Fruit fly (Drosophila melanogaster) whole organism, wandering third instar larva: ENCODE measurements around the gene CG9135.

Experiments
- Abd-B ChIP-seq: fragments of >200 bp; optimal IDR thresholded peaks from 2 replicates; lab custom pipeline; 2017; ENCODE audit warnings: missing biosample characterization, missing genetic modification characterization
- CG32264 ChIP-seq: fragments of 200-800 bp; sonication (Bioruptor generic); optimal IDR thresholded peaks from 2 replicates; lab custom pipeline; 2016; ENCODE audit warnings: missing biosample characterization, missing genetic modification characterization
- CG9705 ChIP-seq: fragments of 200-800 bp; sonication (Bioruptor generic); optimal IDR thresholded peaks from 2 replicates; lab custom pipeline; 2018; ENCODE audit warnings: missing biosample characterization, mild to moderate bottlenecking, missing genetic modification characterization
- CrebA ChIP-seq: fragments of 200-800 bp; sonication (Bioruptor generic); optimal IDR thresholded peaks from 2 replicates; lab custom pipeline; 2016; ENCODE audit warnings: missing biosample characterization, mild to moderate bottlenecking, missing genetic modification characterization, borderline replicate concordance
- Dfd ChIP-seq: fragments of >200 bp; optimal IDR thresholded peaks from 2 replicates; lab custom pipeline; 2017; ENCODE audit warnings: missing biosample characterization, missing genetic modification characterization
- Dif ChIP-seq: fragments of 200-275, 200-300 bp; sonication (Bioruptor generic); optimal IDR thresholded peaks from 2 replicates; lab custom pipeline; 2018; ENCODE audit warnings: missing biosample characterization, missing genetic modification characterization; ENCODE audit not compliant: partially characterized antibody
- GATAd ChIP-seq: sonication (Bioruptor generic); optimal IDR thresholded peaks from 2 replicates; lab custom pipeline; 2016; ENCODE audit warnings: missing biosample characterization, missing genetic modification characterization
- HLH106 ChIP-seq: fragments of 200-800 bp; optimal IDR thresholded peaks from 3 replicates; lab custom pipeline; 2019; ENCODE audit warnings: missing biosample characterization, mild to moderate bottlenecking, missing genetic modification characterization, moderate library complexity
- Hnf4 ChIP-seq: fragments of 200-800 bp; sonication (Bioruptor generic); optimal IDR thresholded peaks from 2 replicates; lab custom pipeline; 2016; ENCODE audit warnings: missing biosample characterization, mild to moderate bottlenecking, missing genetic modification characterization
- Hr78 ChIP-seq: fragments of >200 bp; optimal IDR thresholded peaks from 2 replicates; lab custom pipeline; 2017; ENCODE audit warnings: missing biosample characterization, missing genetic modification characterization
- Hr83 ChIP-seq: fragments of 200-300 bp; sonication (Bioruptor generic); optimal IDR thresholded peaks from 2 replicates; lab custom pipeline; 2016; ENCODE audit warnings: missing biosample characterization, mild to moderate bottlenecking, missing genetic modification characterization, moderate library complexity; ENCODE audit not compliant: poor library complexity, severe bottlenecking
- Jra ChIP-seq: sonication (Bioruptor generic); optimal IDR thresholded peaks from 2 replicates; lab custom pipeline; 2016; ENCODE audit warnings: missing biosample characterization, missing genetic modification characterization
- Mio ChIP-seq: sonication (Bioruptor generic); optimal IDR thresholded peaks from 2 replicates; lab custom pipeline; 2016; ENCODE audit warnings: missing biosample characterization, missing genetic modification characterization
- Myc ChIP-seq: fragments of >200 bp; optimal IDR thresholded peaks from 2 replicates; lab custom pipeline; 2017
- N ChIP-seq: fragments of >200 bp; optimal IDR thresholded peaks from 2 replicates; lab custom pipeline; 2018; ENCODE audit warnings: missing biosample characterization, missing external identifiers, missing genetic modification characterization
- OdsH ChIP-seq: fragments of 200-800 bp; sonication (Bioruptor generic); optimal IDR thresholded peaks from 2 replicates; lab custom pipeline; 2016; ENCODE audit warnings: missing biosample characterization, mild to moderate bottlenecking, missing genetic modification characterization
- Rel ChIP-seq, 2 experiments: fragments of 200-800 bp; sonication (Bioruptor generic) in 1 of 2; optimal IDR thresholded peaks; 2 replicates in 1 of 2; 3 replicates in 1 of 2; lab custom pipeline; 2016 to 2019; ENCODE audit warnings: mild to moderate bottlenecking in 2 of 2, missing biosample characterization in 2 of 2, missing genetic modification characterization in 2 of 2, moderate library complexity in 1 of 2
- Sp1 ChIP-seq: fragments of 200-800 bp; sonication (Bioruptor generic); optimal IDR thresholded peaks from 3 replicates; lab custom pipeline; 2019; ENCODE audit warnings: missing biosample characterization, mild to moderate bottlenecking, missing genetic modification characterization, moderate library complexity
- Vsx2 ChIP-seq: fragments of 200-300, 225-300 bp; sonication (Bioruptor generic); optimal IDR thresholded peaks from 2 replicates; lab custom pipeline; 2018; ENCODE audit warnings: missing biosample characterization, missing genetic modification characterization; ENCODE audit not compliant: partially characterized antibody
- br ChIP-seq: fragments of 200-800 bp; sonication (Bioruptor generic); optimal IDR thresholded peaks from 2 replicates; lab custom pipeline; 2016; ENCODE audit warnings: missing biosample characterization, missing genetic modification characterization
- brk ChIP-seq: fragments of 200-800 bp; sonication (Bioruptor generic); optimal IDR thresholded peaks from 2 replicates; lab custom pipeline; 2016; ENCODE audit warnings: missing biosample characterization, mild to moderate bottlenecking, missing genetic modification characterization
- dl ChIP-seq, 2 experiments: fragments of 175-275, 200-275 bp in 1 of 2; fragments of 200-275 bp in 1 of 2; sonication (Bioruptor generic); optimal IDR thresholded peaks; lab custom pipeline; 2018; ENCODE audit warnings: mild to moderate bottlenecking in 2 of 2, missing biosample characterization in 2 of 2, missing genetic modification characterization in 2 of 2, moderate library complexity in 2 of 2; ENCODE audit not compliant: partially characterized antibody in 2 of 2, insufficient read depth in 1 of 2
- dmrt93B ChIP-seq: fragments of 200-800 bp; sonication (Bioruptor generic); optimal IDR thresholded peaks from 2 replicates; lab custom pipeline; 2018; ENCODE audit warnings: missing biosample characterization, mild to moderate bottlenecking, missing genetic modification characterization
- dsf ChIP-seq: sonication (Bioruptor generic); optimal IDR thresholded peaks from 2 replicates; lab custom pipeline; 2016; ENCODE audit warnings: missing biosample characterization, missing genetic modification characterization, borderline replicate concordance
- ey ChIP-seq: fragments of 200-800 bp; sonication (Bioruptor generic); optimal IDR thresholded peaks from 2 replicates; lab custom pipeline; 2016; ENCODE audit warnings: missing biosample characterization, missing genetic modification characterization
- foxo ChIP-seq, 2 experiments: fragments of 200-800 bp; sonication (Bioruptor generic); optimal IDR thresholded peaks; 2 replicates in 1 of 2; 3 replicates in 1 of 2; lab custom pipeline; 2016 to 2017; ENCODE audit warnings: missing biosample characterization in 2 of 2, missing genetic modification characterization in 2 of 2
- fru ChIP-seq: fragments of 200-800 bp; sonication (Bioruptor generic); optimal IDR thresholded peaks from 3 replicates; lab custom pipeline; 2016; ENCODE audit warnings: missing biosample characterization, mild to moderate bottlenecking, missing genetic modification characterization
- h ChIP-seq: fragments of 200-800 bp; sonication (Bioruptor generic); optimal IDR thresholded peaks from 3 replicates; lab custom pipeline; 2016; ENCODE audit warnings: missing biosample characterization, mild to moderate bottlenecking, missing genetic modification characterization
- jim ChIP-seq: fragments of 175-275, 200-325 bp; sonication (Bioruptor generic); optimal IDR thresholded peaks from 2 replicates; lab custom pipeline; 2016; ENCODE audit warnings: missing biosample characterization, mild to moderate bottlenecking, missing genetic modification characterization
- lola ChIP-seq: fragments of >200 bp; optimal IDR thresholded peaks from 2 replicates; lab custom pipeline; 2017; ENCODE audit warnings: missing biosample characterization, missing genetic modification characterization
- pan ChIP-seq: fragments of >200 bp; optimal IDR thresholded peaks from 2 replicates; lab custom pipeline; 2017
- psq ChIP-seq: fragments of 200-800 bp; sonication (Bioruptor generic); optimal IDR thresholded peaks from 3 replicates; lab custom pipeline; 2017; ENCODE audit warnings: missing biosample characterization, mild to moderate bottlenecking, missing genetic modification characterization, moderate library complexity
- rgr ChIP-seq: fragments of 200-800 bp; sonication (Bioruptor generic); optimal IDR thresholded peaks from 3 replicates; lab custom pipeline; 2016; ENCODE audit warnings: missing biosample characterization, mild to moderate bottlenecking, missing genetic modification characterization
- sage ChIP-seq: fragments of 200-800 bp; sonication (Bioruptor generic); optimal IDR thresholded peaks from 2 replicates; lab custom pipeline; 2016; ENCODE audit warnings: missing biosample characterization, mild to moderate bottlenecking, missing genetic modification characterization
- sv ChIP-seq: fragments of 200-800 bp; sonication (Bioruptor generic); optimal IDR thresholded peaks from 3 replicates; lab custom pipeline; 2016; ENCODE audit warnings: missing biosample characterization, missing genetic modification characterization
- tai ChIP-seq: sonication (Bioruptor generic); optimal IDR thresholded peaks from 2 replicates; lab custom pipeline; 2016; ENCODE audit warnings: missing biosample characterization, missing genetic modification characterization
- usp ChIP-seq: fragments of >200 bp; optimal IDR thresholded peaks from 2 replicates; lab custom pipeline; 2017; ENCODE audit warnings: missing biosample characterization, missing genetic modification characterization
- woc ChIP-seq: sonication (Bioruptor generic); optimal IDR thresholded peaks from 2 replicates; lab custom pipeline; 2016; ENCODE audit warnings: missing biosample characterization, mild to moderate bottlenecking, missing genetic modification characterization

Gene CG9135

dm6 chr2L:6045484-6045883 is 5.1 kb upstream of the CG9135 start:
- TF ChIP-seq br (GFP tag; lab: Kevin White, UChicago) (no peak), foxo (GFP tag; optimal IDR thresholded peaks at IDR 0.05; lab: Kevin White, UChicago) (no peak), rgr (no peak), Hr83 (no peak), usp (GFP tag; lab: Kevin White, UChicago) (no peak), Dif (no peak), pan (no peak), Myc (no peak), tai (GFP tag; lab: Kevin White, UChicago) (no peak), Hnf4 (no peak), Dfd (GFP tag; lab: Kevin White, UChicago) (no peak), Abd-B (GFP tag; lab: Kevin White, UChicago) (no peak), HLH106 (tag; lab: Kevin White, UChicago) (no peak), jim (GFP tag; lab: Kevin White, UChicago) (no peak), brk (no peak), fru (GFP tag; lab: Kevin White, UChicago) (no peak), GATAd (GFP tag; lab: Kevin White, UChicago) (no peak), woc (GFP tag; lab: Kevin White, UChicago) (no peak)

DNA sequence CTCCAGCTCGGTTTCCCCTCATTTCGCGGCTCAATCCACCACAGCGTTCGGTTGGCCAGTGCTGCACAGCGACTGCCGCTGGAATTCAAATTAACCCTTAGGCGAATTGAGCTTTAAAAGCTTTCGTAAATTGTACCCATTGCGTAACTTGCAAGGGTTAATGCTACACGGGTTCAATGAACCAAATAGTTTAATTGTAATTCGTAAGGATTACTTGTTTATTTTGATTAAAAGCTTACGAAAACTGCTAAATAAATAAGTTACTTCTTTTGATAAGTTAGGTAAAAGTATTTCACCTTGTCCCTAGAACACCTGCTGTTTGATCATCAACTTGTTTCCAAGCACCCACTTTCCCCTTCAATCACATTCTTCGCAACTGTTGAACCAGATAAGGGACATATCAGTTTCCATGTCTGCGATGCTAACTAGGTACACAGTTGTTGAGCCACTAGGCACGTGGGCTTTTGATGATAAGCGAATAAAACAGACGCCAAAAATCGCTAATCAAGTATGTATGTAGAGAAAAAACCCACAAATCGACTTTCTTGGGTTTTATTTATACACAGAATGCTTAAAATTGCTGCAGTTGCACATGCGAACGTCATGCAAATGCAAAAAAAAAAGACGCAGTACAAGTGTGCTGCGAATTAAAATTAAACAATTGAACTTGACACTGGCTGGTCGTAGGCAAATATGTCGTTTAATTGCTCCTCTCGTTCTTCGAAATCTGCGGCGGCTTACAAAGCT is 4.5 kb upstream of the CG9135 start, which contains the start of gene Pfas:
Pfas (minus strand) TSS at position 79 of the 747 bp plus-strand sequence.
- peak; percentile 83 for TF ChIP-seq Myc
- no peak for TF ChIP-seq GATAd (GFP tag; lab: Kevin White, UChicago)
- no peak for TF ChIP-seq dsf (GFP tag; lab: Kevin White, UChicago)
- no peak for TF ChIP-seq Hr83
- TF ChIP-seq usp (GFP tag; lab: Kevin White, UChicago) = no peak
- peak; percentile 66 for TF ChIP-seq HLH106 (tag; lab: Kevin White, UChicago)
- no peak for TF ChIP-seq Vsx2 (GFP tag; lab: Kevin White, UChicago)
- TF ChIP-seq CG32264 = peak; percentile 52
- peak in 1 of 2 experiments; percentile 74 for TF ChIP-seq foxo (GFP tag; optimal IDR thresholded peaks at IDR 0.05; lab: Kevin White, UChicago)
- peak; percentile 57 for TF ChIP-seq psq (GFP tag; lab: Kevin White, UChicago)
- TF ChIP-seq jim (GFP tag; lab: Kevin White, UChicago) = no peak
- TF ChIP-seq fru (GFP tag; lab: Kevin White, UChicago) = peak; percentile 80
- TF ChIP-seq sv (GFP tag; lab: Kevin White, UChicago) = peak; percentile 19
- peak; percentile 70 for TF ChIP-seq Sp1 (GFP tag; lab: Kevin White, UChicago)
- TF ChIP-seq Hr78 (GFP tag; lab: Kevin White, UChicago) = no peak
- no peak for TF ChIP-seq tai (GFP tag; lab: Kevin White, UChicago)
- TF ChIP-seq Rel (GFP tag; optimal IDR thresholded peaks at IDR 0.05; lab: Kevin White, UChicago) = no peak
- peak; percentile 88 for TF ChIP-seq Rel (tag; optimal IDR thresholded peaks at IDR 0.05; lab: Kevin White, UChicago)
- TF ChIP-seq CrebA = no peak
- peak; percentile 54 for TF ChIP-seq CG9705 (GFP tag; lab: Kevin White, UChicago)
- TF ChIP-seq h (GFP tag; lab: Kevin White, UChicago) = peak; percentile 76
- peak; percentile 82 for TF ChIP-seq br (GFP tag; lab: Kevin White, UChicago)
- TF ChIP-seq lola (GFP tag; lab: Kevin White, UChicago) = no peak
- no peak for TF ChIP-seq Mio (GFP tag; lab: Kevin White, UChicago)
- TF ChIP-seq dmrt93B (GFP tag; lab: Kevin White, UChicago) = no peak
- no peak for TF ChIP-seq Dfd (GFP tag; lab: Kevin White, UChicago)
- TF ChIP-seq OdsH = peak; percentile 65
- TF ChIP-seq N (GFP tag; lab: Kevin White, UChicago) = no peak
- TF ChIP-seq dl (GFP tag; optimal IDR thresholded peaks at IDR 0.05; lab: Kevin White, UChicago; ENCODE audit: insufficient read depth in 1 of 2, partially characterized antibody in 2 of 2) = no peak
- TF ChIP-seq sage = no peak
- no peak for TF ChIP-seq Hnf4
- peak; percentile 66 for TF ChIP-seq ey (GFP tag; lab: Kevin White, UChicago)
- no peak for TF ChIP-seq brk
- peak; percentile 54 for TF ChIP-seq woc (GFP tag; lab: Kevin White, UChicago)
- no peak for TF ChIP-seq Abd-B (GFP tag; lab: Kevin White, UChicago)
- TF ChIP-seq pan = no peak
- peak; percentile 68 for TF ChIP-seq rgr
- TF ChIP-seq Jra (GFP tag; lab: Kevin White, UChicago) = no peak
- no peak for TF ChIP-seq Dif
